Fruit fly (Drosophila melanogaster): ENCODE data around the gene mfr.

- TF ChIP-seq Jra (GFP tag; optimal IDR thresholded peaks at IDR 0.05) (no peak), psq (GFP tag; optimal IDR thresholded peaks at IDR 0.05) (no peak), Rel (GFP tag; optimal IDR thresholded peaks at IDR 0.05) (no peak), Rel (tag; optimal IDR thresholded peaks at IDR 0.05) (no peak), GATAd (GFP tag; optimal IDR thresholded peaks at IDR 0.05) (no peak), Hr83 (GFP tag; optimal IDR thresholded peaks at IDR 0.05; ENCODE audit: poor library complexity, severe bottlenecking) (no peak), dmrt93B (GFP tag; optimal IDR thresholded peaks at IDR 0.05) (no peak), rgr (GFP tag; optimal IDR thresholded peaks at IDR 0.05) (no peak), h (GFP tag; optimal IDR thresholded peaks at IDR 0.05) (no peak), jim (GFP tag; optimal IDR thresholded peaks at IDR 0.05) (no peak)
These were observed 41.5 kb downstream of the mfr start for dm6 chr3L:8871017-8871416.
